Fruit fly (Drosophila melanogaster) whole organism, wandering third instar larva: ENCODE data around the gene mof.
A peak's percentile ranks its signal among the peaks of the same experiment; 100 is the strongest.

Experiments used
- Abd-B ChIP-seq: fragments of >200 bp; optimal IDR thresholded peaks from 2 replicates; lab custom pipeline; 2017; ENCODE audit warnings: missing biosample characterization, missing genetic modification characterization
- GATAd ChIP-seq: sonication (Bioruptor generic); optimal IDR thresholded peaks from 2 replicates; lab custom pipeline; 2016; ENCODE audit warnings: missing biosample characterization, missing genetic modification characterization
- Hr83 ChIP-seq: fragments of 200-300 bp; sonication (Bioruptor generic); optimal IDR thresholded peaks from 2 replicates; lab custom pipeline; 2016; ENCODE audit warnings: missing biosample characterization, mild to moderate bottlenecking, missing genetic modification characterization, moderate library complexity; ENCODE audit not compliant: poor library complexity, severe bottlenecking
- OdsH ChIP-seq: fragments of 200-800 bp; sonication (Bioruptor generic); optimal IDR thresholded peaks from 2 replicates; lab custom pipeline; 2016; ENCODE audit warnings: missing biosample characterization, mild to moderate bottlenecking, missing genetic modification characterization
- Rel ChIP-seq, 2 experiments: fragments of 200-800 bp; sonication (Bioruptor generic) in 1 of 2; optimal IDR thresholded peaks; 2 replicates in 1 of 2; 3 replicates in 1 of 2; lab custom pipeline; 2016 to 2019; ENCODE audit warnings: mild to moderate bottlenecking in 2 of 2, missing biosample characterization in 2 of 2, missing genetic modification characterization in 2 of 2, moderate library complexity in 1 of 2
- Vsx2 ChIP-seq: fragments of 200-300, 225-300 bp; sonication (Bioruptor generic); optimal IDR thresholded peaks from 2 replicates; lab custom pipeline; 2018; ENCODE audit warnings: missing biosample characterization, missing genetic modification characterization; ENCODE audit not compliant: partially characterized antibody
- psq ChIP-seq: fragments of 200-800 bp; sonication (Bioruptor generic); optimal IDR thresholded peaks from 3 replicates; lab custom pipeline; 2017; ENCODE audit warnings: missing biosample characterization, mild to moderate bottlenecking, missing genetic modification characterization, moderate library complexity
- sage ChIP-seq: fragments of 200-800 bp; sonication (Bioruptor generic); optimal IDR thresholded peaks from 2 replicates; lab custom pipeline; 2016; ENCODE audit warnings: missing biosample characterization, mild to moderate bottlenecking, missing genetic modification characterization

dm6 chrX:5907916-5908315 lies 31.3 kb upstream of the mof start, which contains the start of gene CG12236:
- no peak for TF ChIP-seq GATAd (GFP tag; lab: Kevin White, UChicago)
- TF ChIP-seq Rel (GFP tag; optimal IDR thresholded peaks at IDR 0.05; lab: Kevin White, UChicago) = no peak
- peak; percentile 81 for TF ChIP-seq Rel (tag; optimal IDR thresholded peaks at IDR 0.05; lab: Kevin White, UChicago)
- TF ChIP-seq psq = peak; percentile 13
- no peak for TF ChIP-seq Abd-B (GFP tag; lab: Kevin White, UChicago)
- TF ChIP-seq Hr83 (GFP tag; lab: Kevin White, UChicago) = peak; percentile 25
- peak; percentile 17 for TF ChIP-seq OdsH
- TF ChIP-seq Vsx2 (GFP tag; lab: Kevin White, UChicago) = no peak
- TF ChIP-seq sage = no peak
